Worm (Caenorhabditis elegans) whole organism, midembryonic: ENCODE measurements around the gene irld-51.

ENCODE experiments used
- T22C8.4 ChIP-seq: fragments of 200-800 bp; sonication (Bioruptor generic); IDR thresholded peaks from 2 replicates; pipeline ENCODE4 v1.3.6; 2022; ENCODE audit warnings: missing genetic modification characterization, missing compliant biosample characterization
- cog-1 ChIP-seq: sonication (generic microtip); optimal IDR thresholded peaks from 2 replicates; lab custom pipeline; 2016; ENCODE audit warnings: missing genetic modification characterization, missing compliant biosample characterization
- flt-1 ChIP-seq: fragments of 200-800 bp; sonication (Bioruptor generic); IDR thresholded peaks from 2 replicates; pipeline ENCODE4 v1.3.6; 2022; ENCODE audit warnings: missing genetic modification characterization, missing compliant biosample characterization
- klf-2 ChIP-seq: fragments of 200-800 bp; sonication (Bioruptor generic); conservative IDR thresholded peaks from 2 replicates; pipeline ENCODE4 v1.3.6; 2022; ENCODE audit warnings: missing genetic modification reagents, missing genetic modification characterization, missing compliant biosample characterization
- ztf-23 ChIP-seq: fragments of 200-800 bp; sonication (Bioruptor generic); IDR thresholded peaks from 2 replicates; pipeline ENCODE4 v1.3.6; 2022; ENCODE audit warnings: missing genetic modification reagents, missing genetic modification characterization, missing compliant biosample characterization

ce11 chrII:2939681-2940080 is 12.8 kb downstream of the irld-51 start:
- TF ChIP-seq flt-1 (no peak), klf-2 (GFP tag; lab: Robert Waterston, UW) (no peak), ztf-23 (GFP tag; lab: Robert Waterston, UW) (no peak), cog-1 (tag; lab: Kevin White, UChicago) (no peak), T22C8.4 (GFP tag; lab: Robert Waterston, UW) (no peak)
